Fruit fly (Drosophila melanogaster): Measurements from ENCODE around the gene CG10435.

DNA sequence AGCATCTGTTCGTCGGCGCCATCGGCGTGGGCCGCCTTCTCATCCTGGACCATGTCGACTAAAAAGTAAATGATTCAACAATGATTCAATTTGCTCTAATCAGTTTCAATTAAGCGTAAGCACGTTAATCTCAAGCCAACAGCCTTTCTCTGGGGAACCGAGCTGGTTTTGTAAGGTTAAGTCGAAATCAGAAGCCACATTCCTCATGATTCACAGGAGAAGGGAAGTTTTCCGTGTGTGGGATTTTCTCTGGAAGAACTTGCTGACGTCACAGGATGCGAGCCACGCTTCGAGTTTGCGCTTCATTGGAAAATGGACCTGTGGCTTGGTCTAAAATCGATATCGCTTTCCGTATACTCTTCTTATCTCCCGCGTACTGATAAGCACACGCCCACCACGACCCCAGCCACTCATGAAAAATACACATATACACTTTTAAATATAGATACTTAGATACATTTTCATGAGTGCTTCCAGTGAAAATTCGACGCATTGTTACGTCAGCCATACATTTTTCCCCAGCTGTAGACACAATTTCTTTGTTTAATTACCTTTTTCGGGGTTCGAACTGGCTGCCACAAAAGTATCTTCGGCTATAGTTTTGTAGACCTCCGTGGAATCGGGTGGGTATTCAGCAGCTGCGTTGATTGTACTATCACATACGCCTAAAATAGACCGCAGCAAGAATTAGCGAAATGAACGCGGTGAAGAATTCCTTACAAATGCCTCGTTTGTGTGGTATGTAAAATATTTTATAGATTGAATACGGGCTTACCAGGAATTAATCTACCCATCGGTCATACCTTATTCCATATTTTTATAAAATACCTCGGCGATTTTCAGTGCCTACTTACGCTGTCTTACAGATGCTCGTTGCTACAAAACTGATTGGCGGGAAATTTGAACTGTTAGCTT lies 35.7 kb downstream of the CG10435 start:
- TF ChIP-seq Ets98B (GFP tag; IDR thresholded peaks at IDR 0.05) (no peak), fd96Ca (GFP tag; IDR thresholded peaks at IDR 0.05) (no peak), CG13204 (GFP tag; optimal IDR thresholded peaks at IDR 0.05) (no peak), CG9948 (tag; optimal IDR thresholded peaks at IDR 0.05) (no peak), CG32121 (GFP tag; IDR thresholded peaks at IDR 0.05) (no peak), EcR (GFP tag; optimal IDR thresholded peaks at IDR 0.05) (no peak), D1 (tag; optimal IDR thresholded peaks at IDR 0.05) (no peak), CG8159 (tag; optimal IDR thresholded peaks at IDR 0.05) (peak; percentile 16), CG12605 (GFP tag; IDR thresholded peaks at IDR 0.05) (no peak), CG17806 (tag; optimal IDR thresholded peaks at IDR 0.05) (no peak), CG15710 (tag; optimal IDR thresholded peaks at IDR 0.05) (no peak), CG14655 (GFP tag; optimal IDR thresholded peaks at IDR 0.05) (no peak)
